Worm (Caenorhabditis elegans): Measurements from ENCODE around the gene T10B5.3.

The T10B5.3 gene

ce11 chrV:1864997-1865396 is 4.6 kb downstream of the T10B5.3 start:
- TF ChIP-seq nfya-1 (tag; optimal IDR thresholded peaks at IDR 0.05): peak; percentile 86
- no peak for TF ChIP-seq unc-3 (GFP tag; conservative IDR thresholded peaks at IDR 0.05)
- TF ChIP-seq unc-3 (tag; optimal IDR thresholded peaks at IDR 0.05): no peak
- TF ChIP-seq fkh-6 (tag; optimal IDR thresholded peaks at IDR 0.05): no peak
- no peak for TF ChIP-seq pax-1 (tag; optimal IDR thresholded peaks at IDR 0.05)
- no peak for TF ChIP-seq ceh-34 (tag; optimal IDR thresholded peaks at IDR 0.05)

DNA sequence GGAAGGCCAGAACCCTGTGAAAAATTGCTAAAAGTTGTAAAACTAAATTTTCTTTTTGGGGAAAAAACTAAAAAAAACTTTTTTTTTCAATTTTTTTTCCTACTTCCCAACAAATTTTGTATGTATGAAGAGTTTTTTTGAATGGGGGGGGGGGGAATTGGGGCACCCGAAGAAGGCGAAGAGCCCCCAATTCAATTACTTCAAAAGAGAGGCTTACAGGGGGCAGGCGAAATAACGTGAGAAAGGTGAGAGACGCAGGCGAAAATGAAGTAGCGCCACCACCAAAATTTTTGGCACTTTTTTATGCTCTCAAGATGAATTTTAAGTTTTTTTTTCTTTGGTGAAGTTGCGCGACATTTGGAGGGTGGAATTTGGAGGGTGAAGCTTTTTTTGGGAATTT is 6.6 kb downstream of the T10B5.3 start:
- TF ChIP-seq unc-42 (tag; optimal IDR thresholded peaks at IDR 0.05) (peak; percentile 78), dve-1 (tag; optimal IDR thresholded peaks at IDR 0.05) (no peak)

- TF ChIP-seq ceh-48 (tag; optimal IDR thresholded peaks at IDR 0.05) (no peak), unc-3 (GFP tag; conservative IDR thresholded peaks at IDR 0.05) (no peak), unc-3 (tag; optimal IDR thresholded peaks at IDR 0.05) (no peak), unc-55 (GFP tag; optimal IDR thresholded peaks at IDR 0.05) (no peak), dve-1 (tag; optimal IDR thresholded peaks at IDR 0.05) (no peak)
Observed at ce11 chrV:1857840-1858239, 11.7 kb downstream of the T10B5.3 start.

DNA sequence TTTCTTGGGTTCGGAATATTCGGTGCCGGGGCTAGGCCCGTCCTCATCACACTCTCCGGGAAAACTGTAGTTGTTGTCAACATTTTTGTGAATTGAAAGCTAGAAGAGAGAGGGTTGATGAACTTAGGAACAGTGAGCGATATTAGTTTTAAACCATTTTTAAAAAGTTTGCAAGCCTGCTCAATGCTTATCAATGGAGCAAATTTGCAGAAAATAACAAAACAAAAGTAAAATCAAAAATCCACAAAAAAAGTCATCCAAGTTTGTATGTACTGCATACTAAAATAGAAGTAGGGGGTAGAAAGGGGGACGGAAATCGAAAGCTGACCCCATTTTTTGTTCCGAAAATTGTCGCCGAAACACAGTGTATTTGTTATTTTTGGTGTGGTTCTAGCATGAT is 13.4 kb downstream of the T10B5.3 start, which contains the start of gene T10B5.10:
Gene T10B5.10, minus strand, starts transcription at position 101 of the 400 bp plus-strand sequence.
- no peak for TF ChIP-seq ceh-30 (tag; optimal IDR thresholded peaks at IDR 0.05)
- no peak for TF ChIP-seq Y22D7AL.16 (tag; optimal IDR thresholded peaks at IDR 0.05)
- no peak for TF ChIP-seq ceh-2 (tag; optimal IDR thresholded peaks at IDR 0.05)
- no peak for TF ChIP-seq unc-55 (GFP tag; optimal IDR thresholded peaks at IDR 0.05)
- no peak for TF ChIP-seq ceh-22 (tag; optimal IDR thresholded peaks at IDR 0.05)
- no peak for TF ChIP-seq elt-4 (tag; optimal IDR thresholded peaks at IDR 0.05)
- TF ChIP-seq npax-4 (tag; optimal IDR thresholded peaks at IDR 0.05): no peak
- TF ChIP-seq sdc-2 (tag; optimal IDR thresholded peaks at IDR 0.05): no peak
- TF ChIP-seq ets-4 (tag; optimal IDR thresholded peaks at IDR 0.05): no peak

ce11 chrV:1855087-1855486 is 14.5 kb downstream of the T10B5.3 start:
- TF ChIP-seq hlh-30 (tag; optimal IDR thresholded peaks at IDR 0.05; ENCODE audit: insufficient read depth) (no peak), madf-2 (tag; optimal IDR thresholded peaks at IDR 0.05) (no peak), ttx-3 (tag; optimal IDR thresholded peaks at IDR 0.05) (no peak), pros-1 (tag; optimal IDR thresholded peaks at IDR 0.05) (no peak), elt-4 (tag; optimal IDR thresholded peaks at IDR 0.05) (no peak), tbx-2 (tag; optimal IDR thresholded peaks at IDR 0.05) (no peak), syd-9 (tag; optimal IDR thresholded peaks at IDR 0.05) (no peak), pqm-1 (tag; optimal IDR thresholded peaks at IDR 0.05) (no peak), che-1 (tag; optimal IDR thresholded peaks at IDR 0.05) (no peak), ceh-2 (tag; optimal IDR thresholded peaks at IDR 0.05) (no peak), rnt-1 (tag; optimal IDR thresholded peaks at IDR 0.05) (no peak), eyg-1 (tag; optimal IDR thresholded peaks at IDR 0.05) (no peak), nhr-232 (tag; optimal IDR thresholded peaks at IDR 0.05) (no peak), lin-11 (tag; optimal IDR thresholded peaks at IDR 0.05) (no peak), ztf-16 (tag; optimal IDR thresholded peaks at IDR 0.05) (no peak), odd-2 (tag; optimal IDR thresholded peaks at IDR 0.05) (no peak), unc-55 (GFP tag; optimal IDR thresholded peaks at IDR 0.05) (no peak), npax-4 (tag; optimal IDR thresholded peaks at IDR 0.05) (no peak)

DNA sequence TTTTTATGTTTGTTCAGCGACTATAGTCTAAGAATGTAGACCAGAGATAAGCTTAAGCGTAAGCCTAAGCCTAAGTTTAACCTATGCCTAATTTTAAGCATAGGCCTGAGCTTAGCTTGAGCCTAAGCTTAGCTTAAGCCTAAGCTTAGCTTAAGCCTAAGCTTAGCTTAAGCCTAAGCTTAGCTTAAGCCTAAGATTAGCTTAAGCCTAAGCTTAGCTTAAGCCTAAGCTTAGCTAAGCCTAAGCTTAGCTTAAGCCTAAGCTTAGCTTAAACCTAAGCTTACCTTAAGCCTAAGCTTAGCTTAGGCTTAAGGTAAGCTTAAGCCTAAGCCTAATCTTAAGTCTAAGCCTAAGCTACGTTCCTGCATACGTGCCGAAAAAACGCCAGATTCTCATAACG is 21.0 kb downstream of the T10B5.3 start:
- TF ChIP-seq ceh-6 (GFP tag; optimal IDR thresholded peaks at IDR 0.05): no peak
- no peak for TF ChIP-seq hlh-30 (tag; optimal IDR thresholded peaks at IDR 0.05; ENCODE audit: insufficient read depth)
- TF ChIP-seq C38D4.7 (GFP tag; optimal IDR thresholded peaks at IDR 0.05): no peak
- TF ChIP-seq dve-1 (tag; optimal IDR thresholded peaks at IDR 0.05): peak; percentile 100
- TF ChIP-seq ceh-9 (tag; optimal IDR thresholded peaks at IDR 0.05): no peak
- TF ChIP-seq unc-3 (GFP tag; conservative IDR thresholded peaks at IDR 0.05): no peak
- TF ChIP-seq unc-3 (tag; optimal IDR thresholded peaks at IDR 0.05): no peak

Data from whole organism, late embryonic.